Fruit fly (Drosophila melanogaster) whole organism, pupa: ENCODE measurements around the gene Top3beta.
A peak's percentile ranks its signal among the peaks of the same experiment; 100 is the strongest.

Source experiments
- CG10348 ChIP-seq: fragments of 200-800 bp; sonication (Bioruptor generic); IDR thresholded peaks from 2 replicates; pipeline ENCODE4 v1.3.6; 2022; ENCODE audit warnings: missing biosample characterization, missing genetic modification characterization
- CG12605 ChIP-seq: fragments of 200-800 bp; sonication (Bioruptor generic); IDR thresholded peaks from 2 replicates; pipeline ENCODE4 v1.3.6; 2022; ENCODE audit warnings: missing biosample characterization, missing genetic modification characterization
- CG15710 ChIP-seq: fragments of 200-800 bp; sonication (Bioruptor generic); optimal IDR thresholded peaks from 2 replicates; lab custom pipeline; 2018; ENCODE audit warnings: missing biosample characterization, mild to moderate bottlenecking, missing genetic modification characterization, moderate library complexity
- CG17806 ChIP-seq: fragments of 200-800 bp; sonication (Bioruptor generic); optimal IDR thresholded peaks from 2 replicates; lab custom pipeline; 2018; ENCODE audit warnings: missing biosample characterization, mild to moderate bottlenecking, missing genetic modification characterization, moderate library complexity
- CG32121 ChIP-seq: fragments of 200-800 bp; sonication (Bioruptor generic); IDR thresholded peaks from 2 replicates; pipeline ENCODE4 v1.3.6; 2022; ENCODE audit warnings: missing biosample characterization, missing genetic modification characterization
- CG34367 ChIP-seq: fragments of 200-800 bp; sonication (Bioruptor generic); optimal IDR thresholded peaks from 2 replicates; lab custom pipeline; 2018; ENCODE audit warnings: missing biosample characterization, mild to moderate bottlenecking, missing genetic modification characterization
- CG4496 ChIP-seq: fragments of 200-800 bp; sonication (Bioruptor generic); IDR thresholded peaks from 3 replicates; pipeline ENCODE4 v1.3.6; 2022; ENCODE audit warnings: missing biosample characterization, missing genetic modification characterization
- CG8159 ChIP-seq: fragments of 200-800 bp; sonication (Bioruptor generic); optimal IDR thresholded peaks from 3 replicates; lab custom pipeline; 2018; ENCODE audit warnings: missing biosample characterization, mild to moderate bottlenecking, missing genetic modification characterization, moderate library complexity
- CG8301 ChIP-seq: fragments of 200-800 bp; sonication (Bioruptor generic); optimal IDR thresholded peaks from 2 replicates; lab custom pipeline; 2018; ENCODE audit warnings: missing biosample characterization, mild to moderate bottlenecking, missing genetic modification characterization
- CG9948 ChIP-seq: fragments of 200-800 bp; sonication (Bioruptor generic); optimal IDR thresholded peaks from 2 replicates; lab custom pipeline; 2018; ENCODE audit warnings: missing biosample characterization, mild to moderate bottlenecking, missing genetic modification characterization, moderate library complexity
- D1 ChIP-seq: fragments of 200-800 bp; sonication (Bioruptor generic); optimal IDR thresholded peaks from 2 replicates; lab custom pipeline; 2018; ENCODE audit warnings: missing biosample characterization, mild to moderate bottlenecking, missing genetic modification characterization, moderate library complexity
- EcR ChIP-seq: fragments of 200-800 bp; sonication (Bioruptor generic); optimal IDR thresholded peaks from 3 replicates; lab custom pipeline; 2019; ENCODE audit warnings: missing biosample characterization, missing genetic modification characterization, mild to moderate bottlenecking, moderate library complexity, missing genetic modification reagents
- Ets98B ChIP-seq: fragments of 200-800 bp; sonication (Bioruptor generic); IDR thresholded peaks from 2 replicates; pipeline ENCODE4 v1.3.6; 2022; ENCODE audit warnings: missing biosample characterization, missing genetic modification characterization
- Pif1A ChIP-seq: fragments of 200-800 bp; sonication (Bioruptor generic); optimal IDR thresholded peaks from 3 replicates; lab custom pipeline; 2016; ENCODE audit warnings: missing biosample characterization, missing genetic modification characterization
- Pif1B ChIP-seq: fragments of 200-800 bp; sonication (Bioruptor generic); optimal IDR thresholded peaks from 3 replicates; lab custom pipeline; 2016; ENCODE audit warnings: missing biosample characterization, missing genetic modification characterization
- Snoo ChIP-seq: fragments of 200-800 bp; sonication (Bioruptor generic); optimal IDR thresholded peaks from 3 replicates; lab custom pipeline; 2017; ENCODE audit warnings: missing biosample characterization, mild to moderate bottlenecking, missing genetic modification characterization, inconsistent platforms
- fd96Ca ChIP-seq: fragments of 200-800 bp; sonication (Bioruptor generic); IDR thresholded peaks from 3 replicates; pipeline ENCODE4 v1.3.6; 2022; ENCODE audit warnings: missing biosample characterization, missing genetic modification characterization
- gl ChIP-seq: fragments of 200-800 bp; sonication (Bioruptor generic); optimal IDR thresholded peaks from 2 replicates; lab custom pipeline; 2018; ENCODE audit warnings: missing biosample characterization, mild to moderate bottlenecking, missing genetic modification characterization
- rn ChIP-seq: fragments of 200-800 bp; sonication (Bioruptor generic); IDR thresholded peaks from 2 replicates; pipeline ENCODE4 v1.3.6; 2022; ENCODE audit warnings: missing biosample characterization, missing genetic modification characterization

The Top3beta gene

dm6 chrX:6291083-6291699 lies 3.4 kb upstream of the Top3beta start, which contains the start of the genes Rpt4 and mldr:
Rpt4 (minus strand) TSS chrX:6291245.
mldr (plus strand) TSS chrX:6291303.
- no peak for TF ChIP-seq CG8159 (tag; lab: Kevin White, UChicago)
- TF ChIP-seq rn: no peak
- TF ChIP-seq CG12605 (GFP tag; lab: Robert Waterston, UW): no peak
- no peak for TF ChIP-seq Ets98B (GFP tag; lab: Robert Waterston, UW)
- no peak for TF ChIP-seq CG9948 (tag; lab: Kevin White, UChicago)
- no peak for TF ChIP-seq D1 (tag; lab: Kevin White, UChicago)
- TF ChIP-seq EcR: no peak
- TF ChIP-seq CG10348: no peak
- TF ChIP-seq fd96Ca (GFP tag; lab: Robert Waterston, UW): no peak
- TF ChIP-seq CG15710: no peak
- no peak for TF ChIP-seq Pif1B (GFP tag; lab: Kevin White, UChicago)
- TF ChIP-seq, all 21 proteins: peak for 0

dm6 chrX:6283470-6283869 lies 4.3 kb downstream of the Top3beta start, which contains the start of gene CG11700:
CG11700 (minus strand) TSS chrX:6283575.
- TF ChIP-seq Ets98B (GFP tag; lab: Robert Waterston, UW) (peak; percentile 33; the same call in 1 of the 2 replicates), CG34367 (no peak), CG12605 (GFP tag; lab: Robert Waterston, UW) (0 out of 2 replicates have a peak, but pooled peaks have one; percentile 19), EcR (peak; percentile 64), CG4496 (0 out of 3 replicates have a peak, but pooled peaks have one; percentile 31), gl (tag; lab: Kevin White, UChicago) (no peak), CG15710 (no peak)
- TF ChIP-seq, all 21 proteins: peak for 4

- no peak for TF ChIP-seq CG34367
- TF ChIP-seq CG10348: no peak
- no peak for TF ChIP-seq Ets98B (GFP tag; lab: Robert Waterston, UW)
- peak; percentile 90 for TF ChIP-seq EcR
- 0 out of 3 replicates have a peak, but pooled peaks have one; percentile 38 for TF ChIP-seq CG4496
- TF ChIP-seq CG12605 (GFP tag; lab: Robert Waterston, UW): 0 out of 2 replicates have a peak, but pooled peaks have one; percentile 14
These were observed 8.1 kb downstream of the Top3beta start, which contains the start of gene Ubi-p5E for dm6 chrX:6279629-6280073. Ubi-p5E (minus strand) TSS chrX:6279647.

dm6 chrX:6278879-6279628 lies 8.7 kb downstream of the Top3beta start:
- TF ChIP-seq CG8159 (tag; lab: Kevin White, UChicago): peak; percentile 26
- 0 out of 3 replicates have a peak, but pooled peaks have one; percentile 15 for TF ChIP-seq CG4496
- TF ChIP-seq Snoo: no peak
- TF ChIP-seq, all 21 proteins: peak for 2

dm6 chrX:6276590-6276989 lies 11.2 kb downstream of the Top3beta start, which contains the start of gene CG3566:
CG3566 (minus strand) TSS chrX:6276724.
- no peak for TF ChIP-seq rn

- no peak for TF ChIP-seq CG8159 (tag; lab: Kevin White, UChicago)
- TF ChIP-seq EcR: peak; percentile 9
- no peak for TF ChIP-seq CG4496
- no peak for TF ChIP-seq CG32121 (GFP tag; lab: Robert Waterston, UW)
These were observed 19.8 kb downstream of the Top3beta start, which contains the start of gene Spt6 for dm6 chrX:6267745-6268582. Spt6 (plus strand) TSS chrX:6267797.

dm6 chrX:6267187-6267711 lies 20.5 kb downstream of the Top3beta start, which contains the start of gene schlank:
schlank (minus strand) TSS chrX:6267228.
- TF ChIP-seq fd96Ca (GFP tag; lab: Robert Waterston, UW): peak; percentile 74; the same call in 2 of the 3 replicates
- TF ChIP-seq CG9948 (tag; lab: Kevin White, UChicago): peak; percentile 8
- TF ChIP-seq Pif1B (GFP tag; lab: Kevin White, UChicago): no peak
- TF ChIP-seq CG32121 (GFP tag; lab: Robert Waterston, UW): peak; percentile 64
- 0 out of 2 replicates have a peak, but pooled peaks have one; percentile 31 for TF ChIP-seq rn
- TF ChIP-seq CG8159 (tag; lab: Kevin White, UChicago): peak; percentile 63
- peak; percentile 82 for TF ChIP-seq CG4496
- TF ChIP-seq Pif1A (GFP tag; lab: Kevin White, UChicago): no peak
- peak; percentile 28 for TF ChIP-seq CG34367
- peak; percentile 43 for TF ChIP-seq CG15710
- no peak for TF ChIP-seq EcR
- TF ChIP-seq CG8301 (tag; lab: Kevin White, UChicago): peak; percentile 39
- TF ChIP-seq CG17806: peak; percentile 28
- TF ChIP-seq Ets98B (GFP tag; lab: Robert Waterston, UW): peak; percentile 65
- peak; percentile 7 for TF ChIP-seq Snoo
- TF ChIP-seq gl (tag; lab: Kevin White, UChicago): no peak
